Fruit fly (Drosophila melanogaster): ENCODE measurements around the gene CG32640.

The CG32640 gene

dm6 chrX:13131063-13131773 is 46.6 kb upstream of the CG32640 start (continued):
- TF ChIP-seq Atf3 (GFP tag; optimal IDR thresholded peaks at IDR 0.05), result peak; percentile 99
- peak; percentile 98 for TF ChIP-seq bowl (GFP tag; IDR thresholded peaks at IDR 0.05)
- peak; percentile 99 for TF ChIP-seq tx (GFP tag; optimal IDR thresholded peaks at IDR 0.05)
- peak; percentile 99 for TF ChIP-seq Ada2b (GFP tag; IDR thresholded peaks at IDR 0.05)
- peak; percentile 97 for TF ChIP-seq CG12104 (GFP tag; optimal IDR thresholded peaks at IDR 0.05)
- TF ChIP-seq Stat92E (GFP tag; optimal IDR thresholded peaks at IDR 0.05), result peak in 1 of 3 experiments; percentile 89
- peak; percentile 98 for TF ChIP-seq unpg (GFP tag; optimal IDR thresholded peaks at IDR 0.05)
- TF ChIP-seq CG11504 (tag; optimal IDR thresholded peaks at IDR 0.05), result peak; percentile 97
- peak; percentile 67 for TF ChIP-seq Dip2 (GFP tag; IDR thresholded peaks at IDR 0.05)
- peak; percentile 100 for TF ChIP-seq MBD-R2 (GFP tag; IDR thresholded peaks at IDR 0.05)
- peak; percentile 97 for TF ChIP-seq CG31388 (GFP tag; optimal IDR thresholded peaks at IDR 0.05)
- peak; percentile 96 for TF ChIP-seq CG17568 (GFP tag; optimal IDR thresholded peaks at IDR 0.05)
- peak; percentile 98 for TF ChIP-seq mirr (GFP tag; optimal IDR thresholded peaks at IDR 0.05)
- TF ChIP-seq cg (GFP tag; optimal IDR thresholded peaks at IDR 0.05), result no peak
- TF ChIP-seq wor (GFP tag; IDR thresholded peaks at IDR 0.05), result peak; percentile 97
- peak; percentile 82 for TF ChIP-seq pros (GFP tag; optimal IDR thresholded peaks at IDR 0.05)
- peak; percentile 96 for TF ChIP-seq CG15696 (tag; optimal IDR thresholded peaks at IDR 0.05)
- TF ChIP-seq CG4820 (GFP tag; optimal IDR thresholded peaks at IDR 0.05), result peak; percentile 98
- TF ChIP-seq HHEX (GFP tag; optimal IDR thresholded peaks at IDR 0.05), result peak; percentile 99
- peak; percentile 89 for TF ChIP-seq Nf-YC (tag; optimal IDR thresholded peaks at IDR 0.05)
- peak; percentile 85 for TF ChIP-seq CG2116 (GFP tag; optimal IDR thresholded peaks at IDR 0.05)
- peak; percentile 99 to 100 for TF ChIP-seq dpn (GFP tag; optimal IDR thresholded peaks at IDR 0.05)
- TF ChIP-seq bbx (GFP tag; IDR thresholded peaks at IDR 0.05; ENCODE audit: partially characterized antibody), result peak; percentile 47; the same call in 1 of the 2 replicates
- peak; percentile 99 for TF ChIP-seq CG14050 (GFP tag; IDR thresholded peaks at IDR 0.05)
- peak; percentile 87 for TF ChIP-seq Spps (tag; optimal IDR thresholded peaks at IDR 0.05)
- TF ChIP-seq CG15011 (GFP tag; optimal IDR thresholded peaks at IDR 0.05), result peak; percentile 97
- TF ChIP-seq br (optimal IDR thresholded peaks at IDR 0.05), result no peak
- peak; percentile 59; the same call in 1 of the 3 replicates for TF ChIP-seq Opbp (GFP tag; IDR thresholded peaks at IDR 0.05; ENCODE audit: partially characterized antibody)
- TF ChIP-seq Drgx (GFP tag; IDR thresholded peaks at IDR 0.05), result peak; percentile 100
- TF ChIP-seq CG3163 (GFP tag; optimal IDR thresholded peaks at IDR 0.05), result peak; percentile 97
- TF ChIP-seq Hr39 (optimal IDR thresholded peaks at IDR 0.05), result no peak
- peak; percentile 99 for TF ChIP-seq gem (tag; optimal IDR thresholded peaks at IDR 0.05)
- TF ChIP-seq CG7271 (tag; optimal IDR thresholded peaks at IDR 0.05), result peak; percentile 23
- TF ChIP-seq Jarid2 (GFP tag; optimal IDR thresholded peaks at IDR 0.05), result peak; percentile 93
- TF ChIP-seq sisA (GFP tag; IDR thresholded peaks at IDR 0.05), result peak; percentile 99
- TF ChIP-seq so (GFP tag; IDR thresholded peaks at IDR 0.05), result peak; percentile 99
- TF ChIP-seq CG14965 (GFP tag; optimal IDR thresholded peaks at IDR 0.05; ENCODE audit: borderline replicate concordance), result peak; percentile 90
- TF ChIP-seq CG2199 (GFP tag; IDR thresholded peaks at IDR 0.05), result peak; percentile 99
- TF ChIP-seq mam (GFP tag; optimal IDR thresholded peaks at IDR 0.05), result peak; percentile 99
- peak; percentile 99 for TF ChIP-seq NfI (GFP tag; optimal IDR thresholded peaks at IDR 0.05)
- peak; percentile 97 for TF ChIP-seq CG1024 (GFP tag; IDR thresholded peaks at IDR 0.05)
- TF ChIP-seq gro (GFP tag; optimal IDR thresholded peaks at IDR 0.05), result peak; percentile 99
- peak; percentile 98 for TF ChIP-seq CG9727 (GFP tag; optimal IDR thresholded peaks at IDR 0.05)
- TF ChIP-seq CG2712 (tag; optimal IDR thresholded peaks at IDR 0.05), result peak; percentile 98
- TF ChIP-seq Nf-YB (GFP tag; optimal IDR thresholded peaks at IDR 0.05), result peak; percentile 87
- TF ChIP-seq tio (GFP tag; optimal IDR thresholded peaks at IDR 0.05), result peak; percentile 97
- TF ChIP-seq CrebB (tag; optimal IDR thresholded peaks at IDR 0.05), result peak; percentile 98
- TF ChIP-seq Dip3 (GFP tag; optimal IDR thresholded peaks at IDR 0.05), result peak; percentile 99
- TF ChIP-seq Blimp-1 (GFP tag; optimal IDR thresholded peaks at IDR 0.05), result peak; percentile 96

All from whole organism, embryonic.